Worm (Caenorhabditis elegans): ENCODE measurements around the gene R07B7.10.

ce11 chrV:12065859-12066258 lies 17.2 kb upstream of the R07B7.10 start:
- TF ChIP-seq ama-1 (optimal IDR thresholded peaks at IDR 0.05) (no peak), B0310.2 (tag; optimal IDR thresholded peaks at IDR 0.05) (no peak), tbx-11 (GFP tag; IDR thresholded peaks at IDR 0.05) (no peak), aly-1 (tag; optimal IDR thresholded peaks at IDR 0.05) (no peak), hnd-1 (tag; optimal IDR thresholded peaks at IDR 0.05) (no peak)
